Fruit fly (Drosophila melanogaster): ENCODE measurements around the gene SLIRP2.

The SLIRP2 gene

DNA sequence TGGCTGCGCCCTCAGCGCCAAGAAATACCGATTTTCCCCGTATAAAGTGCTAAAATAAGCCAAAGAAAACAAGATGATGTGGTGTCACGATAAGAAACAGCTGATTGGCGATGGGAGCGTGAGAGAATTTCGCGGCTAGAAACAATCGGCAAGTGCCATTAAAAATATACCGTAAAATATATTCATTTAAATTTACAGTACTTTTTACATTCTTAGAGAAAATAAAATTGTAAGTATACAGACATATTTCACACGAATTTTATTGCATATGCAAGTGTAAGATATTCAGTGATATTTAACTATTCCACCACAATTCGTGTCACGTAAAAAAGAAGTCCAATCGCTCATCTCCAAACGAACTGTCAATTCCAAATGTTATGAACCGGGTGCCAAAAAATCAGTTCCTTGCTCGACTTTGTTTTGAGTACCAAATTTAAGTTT, 25.7 kb downstream of the SLIRP2 start, which contains the start of the genes Unc50, CG11755 and CG8043:
Unc50 (minus strand) TSS at position 54 of the 441 bp plus-strand sequence.
CG11755 (plus strand) TSS at position 356 of the 441 bp plus-strand sequence.
CG8043 (plus strand) TSS at position 356 of the 441 bp plus-strand sequence.
- TF ChIP-seq zf30C (GFP tag; optimal IDR thresholded peaks at IDR 0.05) (no peak), ken (GFP tag; IDR thresholded peaks at IDR 0.05) (0 out of 3 replicates have a peak, but pooled peaks have one; percentile 32), vnd (GFP tag; IDR thresholded peaks at IDR 0.05; ENCODE audit: partially characterized antibody) (peak; percentile 98), CG8924 (tag; optimal IDR thresholded peaks at IDR 0.05) (peak; percentile 82), CG10209 (GFP tag; optimal IDR thresholded peaks at IDR 0.05) (peak; percentile 70), psq (GFP tag; optimal IDR thresholded peaks at IDR 0.05) (no peak), Side (GFP tag; optimal IDR thresholded peaks at IDR 0.05) (peak; percentile 56), CrebB (tag; optimal IDR thresholded peaks at IDR 0.05) (peak; percentile 64), Abd-B (GFP tag; optimal IDR thresholded peaks at IDR 0.05) (peak; percentile 83), CG1024 (GFP tag; IDR thresholded peaks at IDR 0.05) (peak; percentile 34; the same call in 1 of the 2 replicates), CG4820 (GFP tag; optimal IDR thresholded peaks at IDR 0.05) (peak; percentile 57), CG7556 (GFP tag; optimal IDR thresholded peaks at IDR 0.05) (peak; percentile 74), ro (GFP tag; IDR thresholded peaks at IDR 0.05) (no peak), en (GFP tag; optimal IDR thresholded peaks at IDR 0.05) (peak; percentile 8), CG11093 (GFP tag; IDR thresholded peaks at IDR 0.05) (peak; percentile 73; the same call in 2 of the 3 replicates), CG6854 (GFP tag; optimal IDR thresholded peaks at IDR 0.05) (no peak), sna (GFP tag; IDR thresholded peaks at IDR 0.05; ENCODE audit: partially characterized antibody) (peak; percentile 99), CG14860 (GFP tag; IDR thresholded peaks at IDR 0.05; ENCODE audit: partially characterized antibody) (peak; percentile 97), Trl (optimal IDR thresholded peaks at IDR 0.05) (no peak), Trl (GFP tag; optimal IDR thresholded peaks at IDR 0.05) (peak; percentile 56), CG10267 (tag; optimal IDR thresholded peaks at IDR 0.05) (peak; percentile 77), Blimp-1 (GFP tag; optimal IDR thresholded peaks at IDR 0.05) (no peak), D (optimal IDR thresholded peaks at IDR 0.05) (no peak), D (GFP tag; optimal IDR thresholded peaks at IDR 0.05) (peak; percentile 42), rib (GFP tag; IDR thresholded peaks at IDR 0.05) (no peak), CG9817 (tag; optimal IDR thresholded peaks at IDR 0.05) (peak; percentile 82), CG8765 (GFP tag; IDR thresholded peaks at IDR 0.05) (peak; percentile 50; the same call in 1 of the 2 replicates), NK7.1 (GFP tag; optimal IDR thresholded peaks at IDR 0.05) (peak; percentile 25), gsb-n (tag; optimal IDR thresholded peaks at IDR 0.05) (peak; percentile 69), CG14014 (GFP tag; IDR thresholded peaks at IDR 0.05) (peak; percentile 77), CG30403 (GFP tag; optimal IDR thresholded peaks at IDR 0.05) (peak; percentile 90), CG4617 (GFP tag; optimal IDR thresholded peaks at IDR 0.05; ENCODE audit: borderline replicate concordance) (peak; percentile 68), Hr3 (GFP tag; optimal IDR thresholded peaks at IDR 0.05) (peak; percentile 78), CG6813 (GFP tag; optimal IDR thresholded peaks at IDR 0.05) (no peak), zfh1 (GFP tag; IDR thresholded peaks at IDR 0.05) (peak; percentile 68), CG10979 (tag; optimal IDR thresholded peaks at IDR 0.05) (peak; percentile 75), eve (GFP tag; optimal IDR thresholded peaks at IDR 0.05) (no peak), CG11560 (tag; IDR thresholded peaks at IDR 0.05) (no peak), eyg (GFP tag; optimal IDR thresholded peaks at IDR 0.05) (peak; percentile 23), dysf (GFP tag; IDR thresholded peaks at IDR 0.05) (peak; percentile 86), Med (GFP tag) (peak; percentile 95), Dfd (GFP tag; optimal IDR thresholded peaks at IDR 0.05) (no peak), CG1603 (tag; optimal IDR thresholded peaks at IDR 0.05) (peak; percentile 78), vvl (GFP tag; IDR thresholded peaks at IDR 0.05) (peak; percentile 81), gro (GFP tag; optimal IDR thresholded peaks at IDR 0.05) (peak; percentile 25), Gug (GFP tag; IDR thresholded peaks at IDR 0.05) (peak; percentile 81; the same call in 2 of the 4 replicates), fu2 (GFP tag; optimal IDR thresholded peaks at IDR 0.05) (peak; percentile 44), HmgD (GFP tag; optimal IDR thresholded peaks at IDR 0.05) (peak; percentile 10), Gsc (GFP tag; IDR thresholded peaks at IDR 0.05) (no peak), mirr (GFP tag; optimal IDR thresholded peaks at IDR 0.05) (peak; percentile 66), CG10321 (GFP tag; IDR thresholded peaks at IDR 0.05) (no peak), gce (GFP tag; IDR thresholded peaks at IDR 0.05) (no peak)

Measured in whole organism, embryonic.